Worm (Caenorhabditis elegans): ENCODE measurements around the gene htrl-1.

The htrl-1 gene

DNA sequence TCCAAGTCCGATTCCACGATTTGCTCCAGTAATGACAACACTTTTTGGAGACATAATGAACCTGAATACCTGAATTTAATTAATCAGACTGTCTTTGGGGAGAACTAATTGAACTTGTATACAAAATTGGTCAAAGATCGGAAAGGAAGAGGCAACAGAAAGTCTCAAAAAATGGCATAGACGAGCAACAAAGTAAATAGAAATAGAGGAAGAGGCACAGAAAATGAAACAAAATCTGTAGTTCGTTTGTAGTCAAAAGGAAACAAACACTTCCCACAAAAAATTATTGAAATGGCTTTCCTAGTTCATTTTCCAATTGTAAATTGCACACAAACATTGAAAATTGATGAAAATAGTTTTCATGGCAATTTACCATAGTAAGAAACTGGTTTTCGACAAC, 18.5 kb upstream of the htrl-1 start, which contains the start of gene C55A6.6:
Gene C55A6.6 (minus strand): TSS at position 61 of the 400 bp plus-strand sequence.
- no peak for TF ChIP-seq elt-3 (tag; optimal IDR thresholded peaks at IDR 0.05)
- no peak for TF ChIP-seq nhr-85 (tag)
- TF ChIP-seq unc-86 (tag; optimal IDR thresholded peaks at IDR 0.05), result no peak
- no peak for TF ChIP-seq jun-1 (tag; optimal IDR thresholded peaks at IDR 0.05)
- no peak for TF ChIP-seq fkh-8 (tag; optimal IDR thresholded peaks at IDR 0.05)
- no peak for TF ChIP-seq unc-98 (GFP tag; IDR thresholded peaks at IDR 0.05)
- TF ChIP-seq snu-23 (GFP tag; optimal IDR thresholded peaks at IDR 0.05), result no peak
- no peak for TF ChIP-seq ceh-90 (tag; optimal IDR thresholded peaks at IDR 0.05)
- no peak for TF ChIP-seq sox-4 (tag; optimal IDR thresholded peaks at IDR 0.05)
- TF ChIP-seq nhr-90 (tag; optimal IDR thresholded peaks at IDR 0.05; ENCODE audit: poor library complexity), result no peak
- TF ChIP-seq egl-13 (tag; optimal IDR thresholded peaks at IDR 0.05), result no peak
- no peak for TF ChIP-seq tbx-2 (tag; optimal IDR thresholded peaks at IDR 0.05)
- TF ChIP-seq zip-4 (GFP tag; optimal IDR thresholded peaks at IDR 0.05), result no peak
- TF ChIP-seq pag-3 (tag; optimal IDR thresholded peaks at IDR 0.05; ENCODE audit: borderline replicate concordance, insufficient read depth), result no peak
- no peak for TF ChIP-seq ceh-88 (GFP tag; IDR thresholded peaks at IDR 0.05)
- no peak for TF ChIP-seq aha-1 (tag; optimal IDR thresholded peaks at IDR 0.05)
- no peak for TF ChIP-seq C34B4.2 (tag; optimal IDR thresholded peaks at IDR 0.05)
- TF ChIP-seq nhr-12 (tag; optimal IDR thresholded peaks at IDR 0.05), result no peak
- TF ChIP-seq nhr-19 (GFP tag; conservative IDR thresholded peaks at IDR 0.05), result no peak

DNA sequence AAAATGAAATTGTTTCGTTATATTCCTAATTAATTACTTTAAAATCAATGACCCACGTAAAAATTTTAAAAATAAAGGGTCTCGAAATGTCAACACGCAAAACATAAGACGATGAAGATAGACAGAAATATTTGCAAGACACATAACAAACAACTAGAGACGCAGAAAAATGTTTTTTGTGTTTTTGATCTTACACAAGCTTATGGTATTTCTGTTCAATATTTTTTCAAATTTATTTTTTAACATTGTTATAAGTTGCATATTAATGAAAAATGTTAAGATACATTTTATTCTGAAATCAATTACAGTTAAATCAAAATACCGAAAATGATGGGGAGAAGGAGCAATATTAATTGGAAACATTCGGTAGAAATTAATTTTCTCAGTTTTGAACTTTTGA, 17.2 kb upstream of the htrl-1 start, which contains the start of gene C55A6.3:
Gene C55A6.3 (minus strand): TSS at position 101 of the 400 bp plus-strand sequence.
- TF ChIP-seq grh-1 (GFP tag; IDR thresholded peaks at IDR 0.05), result no peak
- TF ChIP-seq pax-3 (tag; optimal IDR thresholded peaks at IDR 0.05), result no peak
- TF ChIP-seq dsc-1 (tag; optimal IDR thresholded peaks at IDR 0.05), result no peak
- no peak for TF ChIP-seq nhr-47 (tag; optimal IDR thresholded peaks at IDR 0.05)

DNA sequence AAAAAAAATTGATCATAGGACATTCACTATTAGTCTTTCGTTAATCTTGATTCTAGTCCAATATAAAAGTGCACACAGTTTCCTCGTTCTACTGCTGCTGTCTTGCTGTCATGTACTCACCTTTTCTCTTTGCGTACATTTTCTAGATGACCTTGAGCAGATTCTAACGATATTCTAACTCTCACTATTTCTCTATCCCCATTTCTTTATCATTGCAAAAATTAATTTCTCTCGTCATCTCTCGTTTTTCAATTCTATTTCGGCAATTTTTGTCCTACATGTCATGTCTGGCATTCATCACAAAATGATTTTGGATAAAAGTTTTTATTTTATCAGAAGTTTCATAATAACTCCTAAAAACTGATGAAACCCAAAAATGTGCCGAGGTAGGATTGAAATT, 12.6 kb upstream of the htrl-1 start, which contains the start of gene ttll-5:
Gene ttll-5 (plus strand): TSS at position 288 of the 400 bp plus-strand sequence.
- TF ChIP-seq mdl-1 (tag; optimal IDR thresholded peaks at IDR 0.05), result no peak
- TF ChIP-seq unc-62 (GFP tag; optimal IDR thresholded peaks at IDR 0.05), result no peak
- no peak for TF ChIP-seq hlh-4 (tag; optimal IDR thresholded peaks at IDR 0.05)
- TF ChIP-seq unc-98 (GFP tag; IDR thresholded peaks at IDR 0.05), result no peak
- peak; percentile 62 for TF ChIP-seq blmp-1 (tag; optimal IDR thresholded peaks at IDR 0.05)
- TF ChIP-seq rnt-1 (tag; optimal IDR thresholded peaks at IDR 0.05), result no peak
- TF ChIP-seq nhr-85 (tag), result peak; percentile 77
- no peak for TF ChIP-seq lsy-2 (tag; optimal IDR thresholded peaks at IDR 0.05)
- TF ChIP-seq Y116A8C.19 (tag; optimal IDR thresholded peaks at IDR 0.05; ENCODE audit: borderline replicate concordance), result no peak
- no peak for TF ChIP-seq zag-1 (tag; optimal IDR thresholded peaks at IDR 0.05)
- no peak for TF ChIP-seq C34B4.2 (tag; optimal IDR thresholded peaks at IDR 0.05)
- TF ChIP-seq unc-130 (tag; optimal IDR thresholded peaks at IDR 0.05), result no peak
- TF ChIP-seq nhr-19 (GFP tag; conservative IDR thresholded peaks at IDR 0.05), result no peak
- TF ChIP-seq nhr-84 (tag; optimal IDR thresholded peaks at IDR 0.05), result no peak
- TF ChIP-seq lin-35 (GFP tag; optimal IDR thresholded peaks at IDR 0.05), result no peak
- no peak for TF ChIP-seq sup-37 (GFP tag; optimal IDR thresholded peaks at IDR 0.05)
- no peak for TF ChIP-seq snpc-4 (tag; optimal IDR thresholded peaks at IDR 0.05)
- no peak for TF ChIP-seq hlh-17 (GFP tag; optimal IDR thresholded peaks at IDR 0.05; ENCODE audit: borderline replicate concordance)
- peak; percentile 55 for TF ChIP-seq lin-14 (GFP tag; optimal IDR thresholded peaks at IDR 0.05)
- no peak for TF ChIP-seq mep-1 (tag; optimal IDR thresholded peaks at IDR 0.05)
- TF ChIP-seq ceh-90 (tag; optimal IDR thresholded peaks at IDR 0.05), result no peak
- no peak for TF ChIP-seq pqm-1 (tag; optimal IDR thresholded peaks at IDR 0.05)
- TF ChIP-seq skn-1 (tag; optimal IDR thresholded peaks at IDR 0.05), result peak; percentile 21
- no peak for TF ChIP-seq ztf-4 (tag; optimal IDR thresholded peaks at IDR 0.05)
- TF ChIP-seq unc-30 (tag; optimal IDR thresholded peaks at IDR 0.05), result no peak
- peak; percentile 7 for TF ChIP-seq nhr-20 (tag; optimal IDR thresholded peaks at IDR 0.05)
- no peak for TF ChIP-seq ztf-11 (tag; optimal IDR thresholded peaks at IDR 0.05)
- no peak for TF ChIP-seq nhr-90 (tag; optimal IDR thresholded peaks at IDR 0.05; ENCODE audit: poor library complexity)
- no peak for TF ChIP-seq isw-1 (GFP tag; IDR thresholded peaks at IDR 0.05)
- no peak for TF ChIP-seq xbp-1 (tag; optimal IDR thresholded peaks at IDR 0.05)
- TF ChIP-seq fos-1 (tag; optimal IDR thresholded peaks at IDR 0.05), result no peak
- TF ChIP-seq nhr-12 (tag; optimal IDR thresholded peaks at IDR 0.05), result no peak
- TF ChIP-seq nhr-237 (tag; optimal IDR thresholded peaks at IDR 0.05), result no peak
- TF ChIP-seq ceh-8 (GFP tag; optimal IDR thresholded peaks at IDR 0.05), result no peak

Measured in whole organism, L1 larva.